Worm (Caenorhabditis elegans) whole organism, L4/young adult: ENCODE measurements around the gene dnpp-1.

Experiments
- W03F9.2 ChIP-seq: fragments of 150-350 bp; optimal IDR thresholded peaks from 2 replicates; lab custom pipeline; 2014; ENCODE audit warnings: missing biosample characterization, missing genetic modification characterization
- dao-5 ChIP-seq: sonication (generic microtip); optimal IDR thresholded peaks from 2 replicates; lab custom pipeline; 2016; ENCODE audit warnings: missing genotype, missing genetic modification characterization, moderate library complexity, missing compliant biosample characterization
- him-1 ChIP-seq: sonication (generic microtip); optimal IDR thresholded peaks from 2 replicates; lab custom pipeline; 2016; ENCODE audit warnings: missing genotype, missing genetic modification reagents, missing genetic modification characterization, missing compliant biosample characterization

- TF ChIP-seq him-1 (tag; lab: Kevin White, UChicago) (no peak), W03F9.2 (tag; lab: Kevin White, UChicago) (no peak), dao-5 (tag; lab: Kevin White, UChicago) (no peak)
Observed at ce11 chrIII:5902558-5902957, 39.0 kb upstream of the dnpp-1 start.
